Fruit fly (Drosophila melanogaster) whole organism, pupa: ENCODE data around the gene CG31548.
A peak's percentile ranks its signal among the peaks of the same experiment; 100 is the strongest.

ENCODE experiments used
- CG10348 ChIP-seq: fragments of 200-800 bp; sonication (Bioruptor generic); IDR thresholded peaks from 2 replicates; pipeline ENCODE4 v1.3.6; 2022; ENCODE audit warnings: missing biosample characterization, missing genetic modification characterization
- CG12605 ChIP-seq: fragments of 200-800 bp; sonication (Bioruptor generic); IDR thresholded peaks from 2 replicates; pipeline ENCODE4 v1.3.6; 2022; ENCODE audit warnings: missing biosample characterization, missing genetic modification characterization
- CG13204 ChIP-seq: fragments of 200-800 bp; sonication (Bioruptor generic); optimal IDR thresholded peaks from 2 replicates; lab custom pipeline; 2018; ENCODE audit warnings: missing biosample characterization, mild to moderate bottlenecking, missing genetic modification characterization, moderate library complexity
- CG17806 ChIP-seq: fragments of 200-800 bp; sonication (Bioruptor generic); optimal IDR thresholded peaks from 2 replicates; lab custom pipeline; 2018; ENCODE audit warnings: missing biosample characterization, mild to moderate bottlenecking, missing genetic modification characterization, moderate library complexity
- CG32121 ChIP-seq: fragments of 200-800 bp; sonication (Bioruptor generic); IDR thresholded peaks from 2 replicates; pipeline ENCODE4 v1.3.6; 2022; ENCODE audit warnings: missing biosample characterization, missing genetic modification characterization
- CG8301 ChIP-seq: fragments of 200-800 bp; sonication (Bioruptor generic); optimal IDR thresholded peaks from 2 replicates; lab custom pipeline; 2018; ENCODE audit warnings: missing biosample characterization, mild to moderate bottlenecking, missing genetic modification characterization
- CG9948 ChIP-seq: fragments of 200-800 bp; sonication (Bioruptor generic); optimal IDR thresholded peaks from 2 replicates; lab custom pipeline; 2018; ENCODE audit warnings: missing biosample characterization, mild to moderate bottlenecking, missing genetic modification characterization, moderate library complexity
- D1 ChIP-seq: fragments of 200-800 bp; sonication (Bioruptor generic); optimal IDR thresholded peaks from 2 replicates; lab custom pipeline; 2018; ENCODE audit warnings: missing biosample characterization, mild to moderate bottlenecking, missing genetic modification characterization, moderate library complexity
- EcR ChIP-seq: fragments of 200-800 bp; sonication (Bioruptor generic); optimal IDR thresholded peaks from 3 replicates; lab custom pipeline; 2019; ENCODE audit warnings: missing biosample characterization, missing genetic modification characterization, mild to moderate bottlenecking, moderate library complexity, missing genetic modification reagents
- Pif1B ChIP-seq: fragments of 200-800 bp; sonication (Bioruptor generic); optimal IDR thresholded peaks from 3 replicates; lab custom pipeline; 2016; ENCODE audit warnings: missing biosample characterization, missing genetic modification characterization
- Snoo ChIP-seq: fragments of 200-800 bp; sonication (Bioruptor generic); optimal IDR thresholded peaks from 3 replicates; lab custom pipeline; 2017; ENCODE audit warnings: missing biosample characterization, mild to moderate bottlenecking, missing genetic modification characterization, inconsistent platforms
- fd96Ca ChIP-seq: fragments of 200-800 bp; sonication (Bioruptor generic); IDR thresholded peaks from 3 replicates; pipeline ENCODE4 v1.3.6; 2022; ENCODE audit warnings: missing biosample characterization, missing genetic modification characterization

- TF ChIP-seq CG12605 (GFP tag; lab: Robert Waterston, UW): no peak
- TF ChIP-seq CG17806 (tag; lab: Kevin White, UChicago): peak; percentile 34
- TF ChIP-seq CG10348 (GFP tag; lab: Robert Waterston, UW): no peak
- no peak for TF ChIP-seq D1
- peak; percentile 22 for TF ChIP-seq CG9948
- TF ChIP-seq CG13204 (GFP tag; lab: Kevin White, UChicago): no peak
- TF ChIP-seq fd96Ca (GFP tag; lab: Robert Waterston, UW): no peak
- TF ChIP-seq CG8301 (tag; lab: Kevin White, UChicago): peak; percentile 42
- no peak for TF ChIP-seq EcR
- peak; percentile 94 for TF ChIP-seq Snoo (tag; lab: Kevin White, UChicago)
- TF ChIP-seq CG32121 (GFP tag; lab: Robert Waterston, UW): no peak
- no peak for TF ChIP-seq Pif1B (GFP tag; lab: Kevin White, UChicago)
Observed at dm6 chr3R:5624115-5624878, 12.4 kb downstream of the CG31548 start, which contains the start of the genes Dph4, Spec2 and RpL13A.
